Worm (Caenorhabditis elegans): Measurements from ENCODE around the gene hmg-1.2.

Gene hmg-1.2

ce11 chrIII:6315515-6315914 lies 35.3 kb downstream of the hmg-1.2 start:
- no peak for TF ChIP-seq ceh-36 (tag; optimal IDR thresholded peaks at IDR 0.05)
- TF ChIP-seq hmbx-1 (tag; optimal IDR thresholded peaks at IDR 0.05) = no peak
- TF ChIP-seq hmg-4 (GFP tag; optimal IDR thresholded peaks at IDR 0.05) = no peak
- TF ChIP-seq hnd-1 (tag; optimal IDR thresholded peaks at IDR 0.05) = no peak
- TF ChIP-seq ceh-13 (GFP tag; optimal IDR thresholded peaks at IDR 0.05) = no peak
- TF ChIP-seq ets-7 (tag; optimal IDR thresholded peaks at IDR 0.05) = no peak
- TF ChIP-seq tbx-37 (GFP tag; conservative IDR thresholded peaks at IDR 0.05) = no peak
- no peak for TF ChIP-seq ama-1 (optimal IDR thresholded peaks at IDR 0.05)
- no peak for TF ChIP-seq sea-1 (GFP tag; conservative IDR thresholded peaks at IDR 0.05)
- no peak for TF ChIP-seq tra-4 (tag; optimal IDR thresholded peaks at IDR 0.05)
- no peak for TF ChIP-seq aly-1 (tag; optimal IDR thresholded peaks at IDR 0.05)
- no peak for TF ChIP-seq flt-1 (GFP tag; IDR thresholded peaks at IDR 0.05)
- TF ChIP-seq scrt-1 (GFP tag; IDR thresholded peaks at IDR 0.05) = no peak

- no peak for TF ChIP-seq ets-7 (tag; optimal IDR thresholded peaks at IDR 0.05)
- no peak for TF ChIP-seq sea-1 (GFP tag; conservative IDR thresholded peaks at IDR 0.05)
- no peak for TF ChIP-seq F13C5.2 (tag; optimal IDR thresholded peaks at IDR 0.05)
- TF ChIP-seq flt-1 (GFP tag; IDR thresholded peaks at IDR 0.05) = no peak
- no peak for TF ChIP-seq hmg-4 (GFP tag; optimal IDR thresholded peaks at IDR 0.05)
- TF ChIP-seq scrt-1 (GFP tag; IDR thresholded peaks at IDR 0.05) = no peak
- TF ChIP-seq ceh-13 (GFP tag; optimal IDR thresholded peaks at IDR 0.05) = no peak
- no peak for TF ChIP-seq tra-4 (tag; optimal IDR thresholded peaks at IDR 0.05)
- TF ChIP-seq ama-1 (optimal IDR thresholded peaks at IDR 0.05) = no peak
- TF ChIP-seq hnd-1 (tag; optimal IDR thresholded peaks at IDR 0.05) = no peak
- TF ChIP-seq pes-1 (GFP tag; IDR thresholded peaks at IDR 0.05) = no peak
- no peak for TF ChIP-seq tbx-11 (GFP tag; IDR thresholded peaks at IDR 0.05)
- TF ChIP-seq hmbx-1 (tag; optimal IDR thresholded peaks at IDR 0.05) = no peak
- no peak for TF ChIP-seq tbx-37 (GFP tag; conservative IDR thresholded peaks at IDR 0.05)
- no peak for TF ChIP-seq B0310.2 (tag; optimal IDR thresholded peaks at IDR 0.05)
- no peak for TF ChIP-seq aly-1 (tag; optimal IDR thresholded peaks at IDR 0.05)
- TF ChIP-seq ceh-36 (tag; optimal IDR thresholded peaks at IDR 0.05) = no peak
Observed at ce11 chrIII:6316795-6317194, 36.6 kb downstream of the hmg-1.2 start.

ce11 chrIII:6317345-6317744 lies 37.2 kb downstream of the hmg-1.2 start:
- TF ChIP-seq ceh-13 (GFP tag; optimal IDR thresholded peaks at IDR 0.05) (no peak), ceh-36 (tag; optimal IDR thresholded peaks at IDR 0.05) (no peak), scrt-1 (GFP tag; IDR thresholded peaks at IDR 0.05) (no peak), aly-1 (tag; optimal IDR thresholded peaks at IDR 0.05) (no peak), pes-1 (GFP tag; IDR thresholded peaks at IDR 0.05) (no peak), F13C5.2 (tag; optimal IDR thresholded peaks at IDR 0.05) (no peak), ama-1 (optimal IDR thresholded peaks at IDR 0.05) (no peak), tbx-11 (GFP tag; IDR thresholded peaks at IDR 0.05) (no peak), tra-4 (tag; optimal IDR thresholded peaks at IDR 0.05) (no peak), hnd-1 (tag; optimal IDR thresholded peaks at IDR 0.05) (no peak), hmg-4 (GFP tag; optimal IDR thresholded peaks at IDR 0.05) (no peak), tbx-37 (GFP tag; conservative IDR thresholded peaks at IDR 0.05) (no peak), sea-1 (GFP tag; conservative IDR thresholded peaks at IDR 0.05) (no peak), hmbx-1 (tag; optimal IDR thresholded peaks at IDR 0.05) (no peak), ets-7 (tag; optimal IDR thresholded peaks at IDR 0.05) (no peak), flt-1 (GFP tag; IDR thresholded peaks at IDR 0.05) (no peak)

ce11 chrIII:6324139-6324538 lies 44.0 kb downstream of the hmg-1.2 start, which contains the start of gene C56G2.5:
C56G2.5 (minus strand) TSS chrIII:6324239.
- no peak for TF ChIP-seq tbx-11 (GFP tag; IDR thresholded peaks at IDR 0.05)
- TF ChIP-seq hmg-4 (GFP tag; optimal IDR thresholded peaks at IDR 0.05) = no peak
- no peak for TF ChIP-seq tra-4 (tag; optimal IDR thresholded peaks at IDR 0.05)
- no peak for TF ChIP-seq ceh-13 (GFP tag; optimal IDR thresholded peaks at IDR 0.05)
- no peak for TF ChIP-seq hmbx-1 (tag; optimal IDR thresholded peaks at IDR 0.05)
- TF ChIP-seq flt-1 (GFP tag; IDR thresholded peaks at IDR 0.05) = no peak
- TF ChIP-seq ama-1 (optimal IDR thresholded peaks at IDR 0.05) = no peak
- TF ChIP-seq F13C5.2 (tag; optimal IDR thresholded peaks at IDR 0.05) = no peak
- TF ChIP-seq tbx-37 (GFP tag; conservative IDR thresholded peaks at IDR 0.05) = no peak
- TF ChIP-seq aly-1 (tag; optimal IDR thresholded peaks at IDR 0.05) = no peak
- TF ChIP-seq hnd-1 (tag; optimal IDR thresholded peaks at IDR 0.05) = no peak
- no peak for TF ChIP-seq ets-7 (tag; optimal IDR thresholded peaks at IDR 0.05)

ce11 chrIII:6331211-6331782 lies 51.1 kb downstream of the hmg-1.2 start, which contains the start of gene C56G2.4:
C56G2.4 (plus strand) TSS chrIII:6331732.
- no peak for TF ChIP-seq tbx-37 (GFP tag; conservative IDR thresholded peaks at IDR 0.05)
- TF ChIP-seq ceh-36 (tag; optimal IDR thresholded peaks at IDR 0.05) = no peak
- no peak for TF ChIP-seq hnd-1 (tag; optimal IDR thresholded peaks at IDR 0.05)
- TF ChIP-seq hmbx-1 (tag; optimal IDR thresholded peaks at IDR 0.05) = no peak
- TF ChIP-seq sea-1 (GFP tag; conservative IDR thresholded peaks at IDR 0.05) = no peak
- TF ChIP-seq pes-1 (GFP tag; IDR thresholded peaks at IDR 0.05) = no peak
- no peak for TF ChIP-seq scrt-1 (GFP tag; IDR thresholded peaks at IDR 0.05)
- TF ChIP-seq tra-4 (tag; optimal IDR thresholded peaks at IDR 0.05) = no peak
- no peak for TF ChIP-seq flt-1 (GFP tag; IDR thresholded peaks at IDR 0.05)
- no peak for TF ChIP-seq ets-7 (tag; optimal IDR thresholded peaks at IDR 0.05)
- no peak for TF ChIP-seq ceh-13 (GFP tag; optimal IDR thresholded peaks at IDR 0.05)
- TF ChIP-seq F13C5.2 (tag; optimal IDR thresholded peaks at IDR 0.05) = no peak
- TF ChIP-seq B0310.2 (tag; optimal IDR thresholded peaks at IDR 0.05) = no peak
- TF ChIP-seq hmg-4 (GFP tag; optimal IDR thresholded peaks at IDR 0.05) = no peak
- TF ChIP-seq aly-1 (tag; optimal IDR thresholded peaks at IDR 0.05) = no peak
- TF ChIP-seq ama-1 (optimal IDR thresholded peaks at IDR 0.05) = no peak
